Worm (Caenorhabditis elegans) whole organism, L4/young adult: Measurements from ENCODE around the gene elpc-4.

Source experiments
- W03F9.2 ChIP-seq: fragments of 150-350 bp; optimal IDR thresholded peaks from 2 replicates; lab custom pipeline; 2014; ENCODE audit warnings: missing biosample characterization, missing genetic modification characterization
- dao-5 ChIP-seq: sonication (generic microtip); optimal IDR thresholded peaks from 2 replicates; lab custom pipeline; 2016; ENCODE audit warnings: missing genotype, missing genetic modification characterization, moderate library complexity, missing compliant biosample characterization
- him-1 ChIP-seq: sonication (generic microtip); optimal IDR thresholded peaks from 2 replicates; lab custom pipeline; 2016; ENCODE audit warnings: missing genotype, missing genetic modification reagents, missing genetic modification characterization, missing compliant biosample characterization

DNA sequence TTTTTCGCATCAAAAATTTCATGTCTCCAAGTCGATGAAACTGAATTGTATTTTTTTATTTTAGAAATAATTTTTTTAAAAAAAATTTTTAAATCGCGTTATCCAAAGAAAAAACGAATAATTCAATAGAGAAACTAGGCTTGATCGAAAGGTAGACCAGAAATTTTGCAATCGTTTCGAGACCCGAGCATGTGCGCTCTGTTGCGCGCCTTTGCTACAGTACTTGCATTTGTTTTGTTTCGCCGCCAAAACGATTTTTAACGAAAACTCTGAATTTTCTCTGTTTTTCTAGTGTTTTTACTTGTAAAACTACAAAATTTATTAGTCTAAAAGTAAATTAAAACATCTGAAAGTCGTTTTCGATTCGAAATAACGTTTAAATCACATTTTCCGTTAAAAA, 44.5 kb downstream of the elpc-4 start:
- TF ChIP-seq him-1 (tag; lab: Kevin White, UChicago): no peak
- TF ChIP-seq dao-5 (tag; lab: Kevin White, UChicago): no peak
- TF ChIP-seq W03F9.2 (tag; lab: Kevin White, UChicago): no peak
